Worm (Caenorhabditis elegans) whole organism, L1 larva: Measurements from ENCODE around the gene F52H2.3.
A peak's percentile ranks its signal among the peaks of the same experiment; 100 is the strongest.

Experiments used
- C04F5.9 ChIP-seq: sonication (generic microtip); optimal IDR thresholded peaks from 2 replicates; lab custom pipeline; 2016; ENCODE audit warnings: missing genetic modification characterization, missing compliant biosample characterization
- C16A3.4 ChIP-seq: fragments of 150-350 bp; optimal IDR thresholded peaks from 2 replicates; lab custom pipeline; 2014; ENCODE audit warnings: missing biosample characterization, missing genetic modification characterization
- Y116A8C.19 ChIP-seq: sonication (generic microtip); optimal IDR thresholded peaks from 2 replicates; lab custom pipeline; 2016; ENCODE audit warnings: missing compliant biosample characterization, missing genetic modification characterization, borderline replicate concordance
- aha-1 ChIP-seq: fragments of 150-350 bp; optimal IDR thresholded peaks from 2 replicates; lab custom pipeline; 2014; ENCODE audit warnings: missing biosample characterization, missing genetic modification characterization
- alr-1 ChIP-seq: fragments of 200-800 bp; sonication (Bioruptor generic); optimal IDR thresholded peaks from 2 replicates; lab custom pipeline; 2018; ENCODE audit warnings: borderline replicate concordance, mild to moderate bottlenecking, missing genetic modification characterization, missing compliant biosample characterization
- ama-1 ChIP-seq: fragments of 150-350 bp; optimal IDR thresholded peaks from 2 replicates; lab custom pipeline; 2014
- ceh-8 ChIP-seq: fragments of 200-800 bp; sonication (Bioruptor generic); optimal IDR thresholded peaks from 2 replicates; lab custom pipeline; 2018; ENCODE audit warnings: mild to moderate bottlenecking, missing genetic modification characterization, moderate library complexity, missing compliant biosample characterization
- ceh-90 ChIP-seq: sonication (generic microtip); optimal IDR thresholded peaks from 2 replicates; lab custom pipeline; 2016; ENCODE audit warnings: missing genetic modification characterization, missing compliant biosample characterization
- dsc-1 ChIP-seq: sonication (generic microtip); optimal IDR thresholded peaks from 2 replicates; lab custom pipeline; 2016; ENCODE audit warnings: mild to moderate bottlenecking, missing genetic modification characterization, missing compliant biosample characterization
- efl-1 ChIP-seq, 4 experiments: fragments of 150-350 bp; optimal IDR thresholded peaks in 3 of 4; peaks in 1 of 4; 1 replicate in 1 of 4; 2 replicates in 3 of 4; lab custom pipeline; 2014; ENCODE audit warnings: missing biosample characterization in 2 of 4, missing genetic modification characterization in 2 of 4, missing genetic modification reagents in 2 of 4
- efl-3 ChIP-seq: fragments of 200-800 bp; sonication (Bioruptor generic); optimal IDR thresholded peaks from 2 replicates; lab custom pipeline; 2018; ENCODE audit warnings: mild to moderate bottlenecking, missing genetic modification characterization, missing compliant biosample characterization
- egl-13 ChIP-seq: sonication (generic microtip); optimal IDR thresholded peaks from 2 replicates; lab custom pipeline; 2016; ENCODE audit warnings: missing genotype, missing genetic modification reagents, missing genetic modification characterization, missing compliant biosample characterization
- egl-27 ChIP-seq, 2 experiments: fragments of 150-350 bp in 1 of 2; sonication (generic microtip); optimal IDR thresholded peaks; 3 replicates each; lab custom pipeline; 2017 to 2018; ENCODE audit warnings: missing biosample characterization in 2 of 2, missing genetic modification characterization in 2 of 2, missing genetic modification reagents in 2 of 2
- elt-2 ChIP-seq: sonication (generic microtip); optimal IDR thresholded peaks from 2 replicates; lab custom pipeline; 2016; ENCODE audit warnings: missing genetic modification characterization, mild to moderate bottlenecking, inconsistent platforms, missing compliant biosample characterization, missing genetic modification reagents
- elt-3 ChIP-seq, 6 experiments: fragments of 150-350 bp in 1 of 6; sonication (generic microtip); optimal IDR thresholded peaks; 2 replicates each; lab custom pipeline; 2017 to 2018; ENCODE audit warnings: missing biosample characterization in 6 of 6, missing genetic modification characterization in 6 of 6, inconsistent platforms in 1 of 6
- ets-5 ChIP-seq: fragments of 200-800 bp; sonication (Bioruptor generic); IDR thresholded peaks from 2 replicates; pipeline ENCODE4 v1.3.6; 2022; ENCODE audit warnings: missing genetic modification characterization, missing compliant biosample characterization
- grh-1 ChIP-seq: fragments of 200-800 bp; sonication (Bioruptor generic); IDR thresholded peaks from 2 replicates; pipeline ENCODE4 v1.3.6; 2022; ENCODE audit warnings: missing genetic modification reagents, missing genetic modification characterization, missing compliant biosample characterization
- hlh-17 ChIP-seq: fragments of 200-800 bp; sonication (Bioruptor generic); optimal IDR thresholded peaks from 2 replicates; lab custom pipeline; 2018; ENCODE audit warnings: missing genetic modification characterization, mild to moderate bottlenecking, missing compliant biosample characterization, moderate library complexity, borderline replicate concordance
- hlh-4 ChIP-seq: sonication (generic microtip); optimal IDR thresholded peaks from 2 replicates; lab custom pipeline; 2016; ENCODE audit warnings: mild to moderate bottlenecking, missing genetic modification characterization, missing compliant biosample characterization
- hpl-2 ChIP-seq: fragments of 150-350 bp; optimal IDR thresholded peaks from 2 replicates; lab custom pipeline; 2014; ENCODE audit warnings: missing biosample characterization, missing genetic modification reagents, missing genetic modification characterization
- isw-1 ChIP-seq: fragments of 200-800 bp; sonication (Bioruptor generic); IDR thresholded peaks from 2 replicates; pipeline ENCODE4 v1.3.6; 2022; ENCODE audit warnings: missing genetic modification characterization, missing compliant biosample characterization
- lin-15B ChIP-seq: fragments of 150-350 bp; sonication (generic microtip); optimal IDR thresholded peaks from 3 replicates; lab custom pipeline; 2014; ENCODE audit warnings: missing biosample characterization, missing genetic modification characterization
- lin-35 ChIP-seq, 2 experiments: fragments of 150-350 bp; optimal IDR thresholded peaks; 2 replicates each; lab custom pipeline; 2014; ENCODE audit warnings: missing biosample characterization in 2 of 2, missing genetic modification characterization in 2 of 2, missing genetic modification reagents in 2 of 2
- lin-39 ChIP-seq: fragments of 150-350 bp; optimal IDR thresholded peaks from 2 replicates; lab custom pipeline; 2014; ENCODE audit warnings: missing biosample characterization, missing genetic modification reagents, missing genetic modification characterization
- lir-3 ChIP-seq: sonication (generic microtip); optimal IDR thresholded peaks from 2 replicates; lab custom pipeline; 2016; ENCODE audit warnings: mild to moderate bottlenecking, missing genetic modification characterization, moderate library complexity, missing compliant biosample characterization; ENCODE audit not compliant: poor library complexity
- lsy-2 ChIP-seq, 2 experiments: fragments of 150-350 bp; optimal IDR thresholded peaks; 2 replicates each; lab custom pipeline; 2014; ENCODE audit warnings: missing biosample characterization in 2 of 2, missing genetic modification characterization in 2 of 2
- mdl-1 ChIP-seq, 2 experiments: fragments of 150-350 bp; optimal IDR thresholded peaks; 2 replicates each; lab custom pipeline; 2014 to 2017; ENCODE audit warnings: missing biosample characterization in 2 of 2, missing genetic modification characterization in 2 of 2, inconsistent platforms in 1 of 2
- mef-2 ChIP-seq: fragments of 150-350 bp; optimal IDR thresholded peaks from 2 replicates; lab custom pipeline; 2014; ENCODE audit warnings: missing biosample characterization, missing genetic modification characterization
- nhr-11 ChIP-seq: fragments of 150-350 bp; optimal IDR thresholded peaks from 2 replicates; lab custom pipeline; 2014; ENCODE audit warnings: missing biosample characterization, missing genetic modification characterization
- nhr-19 ChIP-seq: fragments of 200-800 bp; sonication (Bioruptor generic); conservative IDR thresholded peaks from 2 replicates; pipeline ENCODE4 v1.3.6; 2022; ENCODE audit warnings: missing genetic modification characterization, missing compliant biosample characterization
- nhr-20 ChIP-seq: sonication (generic microtip); optimal IDR thresholded peaks from 2 replicates; lab custom pipeline; 2016; ENCODE audit warnings: mild to moderate bottlenecking, missing genetic modification characterization, missing compliant biosample characterization
- nhr-77 ChIP-seq: fragments of 150-350 bp; optimal IDR thresholded peaks from 2 replicates; lab custom pipeline; 2014; ENCODE audit warnings: missing biosample characterization, missing genetic modification characterization
- nhr-85 ChIP-seq: sonication (generic microtip); peaks from one replicate; lab custom pipeline; 2016; ENCODE audit warnings: missing genetic modification characterization, inconsistent platforms, missing compliant biosample characterization
- pax-3 ChIP-seq: fragments of 200-800 bp; sonication (Bioruptor generic); optimal IDR thresholded peaks from 2 replicates; lab custom pipeline; 2018; ENCODE audit warnings: mild to moderate bottlenecking, missing genetic modification characterization, moderate library complexity, missing compliant biosample characterization
- pqm-1 ChIP-seq: sonication (generic microtip); optimal IDR thresholded peaks from 3 replicates; lab custom pipeline; 2017; ENCODE audit warnings: missing biosample characterization, missing genetic modification characterization
- skn-1 ChIP-seq: fragments of 150-350 bp; optimal IDR thresholded peaks from 2 replicates; lab custom pipeline; 2014; ENCODE audit warnings: missing biosample characterization, missing genetic modification characterization
- snu-23 ChIP-seq: sonication (generic microtip); optimal IDR thresholded peaks from 2 replicates; lab custom pipeline; 2016; ENCODE audit warnings: missing genetic modification characterization, missing compliant biosample characterization
- sptf-1 ChIP-seq: fragments of 150-350 bp; optimal IDR thresholded peaks from 2 replicates; lab custom pipeline; 2014; ENCODE audit warnings: missing biosample characterization, missing genetic modification characterization
- sup-37 ChIP-seq: fragments of 200-800 bp; sonication (Bioruptor generic); optimal IDR thresholded peaks from 2 replicates; lab custom pipeline; 2018; ENCODE audit warnings: mild to moderate bottlenecking, missing genetic modification characterization, missing compliant biosample characterization
- swsn-7 ChIP-seq: sonication (generic microtip); optimal IDR thresholded peaks from 2 replicates; lab custom pipeline; 2016; ENCODE audit warnings: missing genetic modification characterization, missing compliant biosample characterization
- tbx-2 ChIP-seq: sonication (generic microtip); optimal IDR thresholded peaks from 2 replicates; lab custom pipeline; 2016; ENCODE audit warnings: missing genetic modification characterization, missing compliant biosample characterization
- tlp-1 ChIP-seq: fragments of 150-350 bp; optimal IDR thresholded peaks from 2 replicates; lab custom pipeline; 2014; ENCODE audit warnings: missing biosample characterization, missing genetic modification characterization
- unc-30 ChIP-seq: sonication (generic microtip); optimal IDR thresholded peaks from 2 replicates; lab custom pipeline; 2017; ENCODE audit warnings: missing biosample characterization, missing genetic modification characterization
- unc-86 ChIP-seq: sonication (generic microtip); optimal IDR thresholded peaks from 2 replicates; lab custom pipeline; 2016; ENCODE audit warnings: missing genetic modification characterization, missing compliant biosample characterization
- unc-98 ChIP-seq: fragments of 200-800 bp; sonication (Bioruptor generic); IDR thresholded peaks from 2 replicates; pipeline ENCODE4 v1.3.6; 2022; ENCODE audit warnings: missing genetic modification characterization, missing compliant biosample characterization
- vab-15 ChIP-seq: sonication (generic microtip); optimal IDR thresholded peaks from 2 replicates; lab custom pipeline; 2017; ENCODE audit warnings: missing genotype, mild to moderate bottlenecking, missing genetic modification characterization, missing compliant biosample characterization
- xbp-1 ChIP-seq: sonication (generic microtip); optimal IDR thresholded peaks from 2 replicates; lab custom pipeline; 2016; ENCODE audit warnings: missing genetic modification characterization, missing compliant biosample characterization
- zip-4 ChIP-seq: fragments of 200-800 bp; sonication (Bioruptor generic); optimal IDR thresholded peaks from 2 replicates; lab custom pipeline; 2018; ENCODE audit warnings: mild to moderate bottlenecking, missing genetic modification characterization, moderate library complexity, missing compliant biosample characterization

F52H2.3 gene

DNA sequence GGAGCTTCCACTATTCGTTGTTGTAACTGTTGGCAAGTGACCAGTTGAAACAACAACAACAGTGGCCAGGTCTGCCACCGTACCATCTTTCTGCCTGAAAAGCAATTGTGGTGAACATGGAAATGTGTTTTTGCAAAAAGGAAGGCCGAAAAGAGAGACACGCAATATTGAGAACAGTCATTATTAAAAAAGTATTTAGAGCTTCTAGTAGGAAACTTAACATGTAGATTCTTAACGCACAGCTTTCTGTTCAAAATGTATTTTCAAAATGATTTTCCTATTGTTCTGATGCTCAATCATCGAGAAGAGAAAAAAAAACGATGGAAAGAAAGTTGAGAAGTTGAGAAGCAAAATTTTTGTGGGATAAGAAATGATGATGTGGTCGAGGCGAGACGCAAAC is 25.6 kb downstream of the F52H2.3 start, which contains the start of gene syg-1:
TSS of gene syg-1 (minus strand) at position 101 of the 400 bp plus-strand sequence.
- TF ChIP-seq C16A3.4 (tag; lab: Kevin White, UChicago) (no peak), snu-23 (GFP tag; lab: Kevin White, UChicago) (no peak), hpl-2 (no peak), zip-4 (GFP tag; lab: Kevin White, UChicago) (no peak), xbp-1 (tag; lab: Kevin White, UChicago) (no peak), nhr-19 (GFP tag; lab: Robert Waterston, UW) (no peak), pqm-1 (tag; lab: Kevin White, UChicago) (no peak), skn-1 (no peak), ceh-8 (GFP tag; lab: Kevin White, UChicago) (no peak), nhr-20 (tag; lab: Kevin White, UChicago) (no peak), C04F5.9 (no peak), elt-3 (tag; optimal IDR thresholded peaks at IDR 0.05; lab: Kevin White, UChicago) (no peak), lin-35 (GFP tag; optimal IDR thresholded peaks at IDR 0.05; lab: Kevin White, UChicago) (no peak), nhr-77 (no peak), alr-1 (no peak), Y116A8C.19 (tag; lab: Kevin White, UChicago) (no peak), sptf-1 (no peak)

DNA sequence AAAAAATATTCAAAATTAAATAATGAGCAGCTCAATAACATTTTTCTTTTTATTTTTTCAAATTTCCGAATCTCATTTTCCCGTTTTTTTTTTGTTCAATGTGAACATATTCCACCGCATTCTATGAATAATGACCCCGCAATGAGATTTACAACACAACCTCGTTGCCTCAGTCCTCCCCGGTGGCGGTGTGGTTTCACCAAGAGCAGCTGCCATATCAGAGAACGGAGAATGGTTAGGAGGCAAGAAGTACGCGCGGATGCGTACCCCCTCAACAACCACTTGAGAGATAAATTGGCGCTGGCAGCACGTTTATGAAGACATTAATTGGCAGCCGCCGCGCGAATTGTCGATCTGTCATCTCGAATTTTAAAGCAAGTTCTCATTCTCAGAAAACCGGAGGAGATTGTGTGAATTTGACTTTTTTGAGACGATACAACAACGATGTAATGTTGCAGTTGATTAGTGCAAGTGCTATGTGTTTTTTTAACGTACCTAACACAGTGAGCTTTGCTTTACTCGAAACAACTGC is 27.1 kb downstream of the F52H2.3 start:
- TF ChIP-seq efl-1 (optimal IDR thresholded peaks at IDR 0.05; lab: Kevin White, UChicago) = no peak
- TF ChIP-seq efl-1 (GFP tag; optimal IDR thresholded peaks at IDR 0.05 in 1 of 2; lab: Kevin White, UChicago) = peak in 1 of 2 experiments; percentile 91
- no peak for TF ChIP-seq tbx-2 (tag; lab: Kevin White, UChicago)
- no peak for TF ChIP-seq lin-39
- TF ChIP-seq vab-15 (tag; lab: Kevin White, UChicago) = no peak

DNA sequence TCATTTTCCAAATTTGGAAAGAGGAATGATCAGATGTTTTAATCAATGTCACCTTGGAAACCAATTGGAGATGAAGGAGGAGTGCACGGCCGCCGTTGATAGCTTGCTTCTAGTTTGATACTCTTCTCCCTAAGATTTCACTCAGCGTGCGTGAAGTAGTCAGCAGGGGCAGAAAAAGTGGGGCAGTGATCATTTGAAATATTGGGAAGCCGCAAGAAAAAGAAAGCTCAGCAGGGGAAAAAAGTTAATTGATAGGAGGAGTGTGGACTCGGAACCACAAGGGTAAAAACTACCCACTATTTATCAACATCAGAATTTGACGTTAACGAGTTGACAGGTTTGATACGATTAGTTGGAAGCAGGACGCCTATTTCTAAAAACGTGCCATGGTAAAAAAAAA is 32.4 kb downstream of the F52H2.3 start, which contains the start of gene K02E10.7:
TSS of gene K02E10.7 (minus strand) at position 101 of the 400 bp plus-strand sequence.
- TF ChIP-seq hlh-4 (tag; lab: Kevin White, UChicago) (no peak), lsy-2 (tag; optimal IDR thresholded peaks at IDR 0.05; lab: Kevin White, UChicago) (no peak), efl-3 (GFP tag; lab: Kevin White, UChicago) (no peak), hlh-17 (no peak), nhr-85 (tag; lab: Kevin White, UChicago) (no peak), swsn-7 (tag; lab: Kevin White, UChicago) (no peak), nhr-20 (tag; lab: Kevin White, UChicago) (no peak), sptf-1 (no peak), isw-1 (GFP tag; lab: Robert Waterston, UW) (no peak), mdl-1 (tag; optimal IDR thresholded peaks at IDR 0.05; lab: Kevin White, UChicago) (no peak), pax-3 (tag; lab: Kevin White, UChicago) (no peak), lin-15B (tag; lab: Kevin White, UChicago) (no peak), ets-5 (GFP tag; lab: Robert Waterston, UW) (no peak), elt-2 (tag; lab: Kevin White, UChicago) (no peak), unc-86 (no peak), lin-39 (no peak), mef-2 (tag; lab: Kevin White, UChicago) (no peak)

DNA sequence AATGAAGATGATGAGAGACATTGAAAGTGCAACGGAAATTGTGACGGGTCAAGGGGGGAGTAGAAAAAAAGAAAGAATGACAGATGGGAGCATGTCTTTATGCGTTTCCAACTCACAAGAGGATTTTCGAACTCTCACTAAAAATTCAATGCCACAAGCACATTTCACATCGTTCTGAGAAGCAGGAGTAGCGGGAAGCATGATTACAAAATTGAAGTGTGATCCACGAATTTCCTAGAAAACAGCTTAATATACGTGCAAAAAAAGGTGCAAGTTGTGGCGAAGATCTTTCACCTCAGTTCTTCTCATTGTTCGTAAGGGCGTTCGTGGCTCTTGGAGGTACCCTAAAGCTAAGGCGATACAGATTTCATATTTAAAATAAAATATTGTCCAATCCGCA is 34.1 kb downstream of the F52H2.3 start:
- TF ChIP-seq aha-1 (tag; lab: Kevin White, UChicago) (no peak), hlh-4 (tag; lab: Kevin White, UChicago) (no peak), sup-37 (GFP tag; lab: Kevin White, UChicago) (no peak), ceh-90 (no peak), lir-3 (tag; lab: Kevin White, UChicago) (no peak), dsc-1 (peak; percentile 22), snu-23 (GFP tag; lab: Kevin White, UChicago) (no peak), nhr-11 (no peak), tlp-1 (tag; lab: Kevin White, UChicago) (no peak), unc-86 (peak; percentile 38), ama-1 (no peak), egl-27 (tag; optimal IDR thresholded peaks at IDR 0.05; lab: Kevin White, UChicago) (no peak), egl-13 (tag; lab: Kevin White, UChicago) (no peak), grh-1 (GFP tag; lab: Robert Waterston, UW) (no peak), skn-1 (no peak), unc-98 (GFP tag; lab: Robert Waterston, UW) (no peak), unc-30 (tag; lab: Kevin White, UChicago) (no peak), mef-2 (tag; lab: Kevin White, UChicago) (no peak), zip-4 (GFP tag; lab: Kevin White, UChicago) (no peak)
